Fruit fly (Drosophila melanogaster) whole organism, pupa: ENCODE data around the gene CG5509.

Experiments used
- CG12605 ChIP-seq: fragments of 200-800 bp; sonication (Bioruptor generic); IDR thresholded peaks from 2 replicates; pipeline ENCODE4 v1.3.6; 2022; ENCODE audit warnings: missing biosample characterization, missing genetic modification characterization
- CG4496 ChIP-seq: fragments of 200-800 bp; sonication (Bioruptor generic); IDR thresholded peaks from 3 replicates; pipeline ENCODE4 v1.3.6; 2022; ENCODE audit warnings: missing biosample characterization, missing genetic modification characterization
- EcR ChIP-seq: fragments of 200-800 bp; sonication (Bioruptor generic); optimal IDR thresholded peaks from 3 replicates; lab custom pipeline; 2019; ENCODE audit warnings: missing biosample characterization, missing genetic modification characterization, mild to moderate bottlenecking, moderate library complexity, missing genetic modification reagents

- TF ChIP-seq CG4496 (GFP tag; lab: Robert Waterston, UW) (no peak), CG12605 (GFP tag; lab: Robert Waterston, UW) (no peak), EcR (GFP tag; lab: Kevin White, UChicago) (no peak)
Observed at dm6 chr3R:12426310-12426653, 26.0 kb upstream of the CG5509 start, which contains the start of gene NANS.
